Worm (Caenorhabditis elegans) whole organism, L4 larva: ENCODE measurements around the gene fzr-1.

Experiments
- F49E8.2 ChIP-seq: sonication (generic microtip); optimal IDR thresholded peaks from 2 replicates; lab custom pipeline; 2016; ENCODE audit warnings: missing compliant biosample characterization, mild to moderate bottlenecking, missing genetic modification characterization, borderline replicate concordance
- T20F7.1 ChIP-seq: fragments of 200-800 bp; sonication (Bioruptor generic); optimal IDR thresholded peaks from 2 replicates; lab custom pipeline; 2018; ENCODE audit warnings: mild to moderate bottlenecking, missing genetic modification characterization, missing compliant biosample characterization
- Y105C5A.15 ChIP-seq: fragments of 200-800 bp; sonication (Bioruptor generic); IDR thresholded peaks from 2 replicates; pipeline ENCODE4 v1.3.6; 2022; ENCODE audit warnings: missing genetic modification characterization, missing compliant biosample characterization
- aha-1 ChIP-seq: fragments of 150-350 bp; peaks from one replicate; lab custom pipeline; 2014; ENCODE audit warnings: missing biosample characterization, missing genetic modification characterization
- ama-1 ChIP-seq: fragments of 150-350 bp; optimal IDR thresholded peaks from 2 replicates; lab custom pipeline; 2014; ENCODE audit warnings: inconsistent platforms, mixed read lengths
- arid-1 ChIP-seq: fragments of 200-800 bp; sonication (Bioruptor generic); conservative IDR thresholded peaks from 2 replicates; pipeline ENCODE4 v1.3.6; 2022; ENCODE audit warnings: missing genetic modification reagents, missing genetic modification characterization, missing compliant biosample characterization
- cey-2 ChIP-seq: sonication (generic microtip); optimal IDR thresholded peaks from 3 replicates; lab custom pipeline; 2017; ENCODE audit warnings: missing genetic modification characterization, mild to moderate bottlenecking, missing compliant biosample characterization, antibody characterized with exemption, borderline replicate concordance; ENCODE audit not compliant: insufficient read depth
- daf-16 ChIP-seq, 3 experiments: sonication (generic microtip); optimal IDR thresholded peaks; 2 replicates each; lab custom pipeline; 2016 to 2017; ENCODE audit warnings: missing genetic modification characterization in 3 of 3, missing genetic modification reagents in 3 of 3, mild to moderate bottlenecking in 2 of 3, missing compliant biosample characterization in 2 of 3, missing biosample characterization in 1 of 3, moderate library complexity in 1 of 3
- daf-19 ChIP-seq: fragments of 200-800 bp; sonication (Bioruptor generic); conservative IDR thresholded peaks from 2 replicates; pipeline ENCODE4 v1.3.6; 2022; ENCODE audit warnings: missing genetic modification characterization, missing compliant biosample characterization
- daf-8 ChIP-seq: fragments of 200-800 bp; sonication (Bioruptor generic); IDR thresholded peaks from 2 replicates; pipeline ENCODE4 v1.3.6; 2022; ENCODE audit warnings: missing genetic modification characterization, missing compliant biosample characterization
- dmd-6 ChIP-seq: fragments of 200-800 bp; sonication (Bioruptor generic); IDR thresholded peaks from 2 replicates; pipeline ENCODE4 v1.3.6; 2022; ENCODE audit warnings: missing genetic modification reagents, missing genetic modification characterization, missing compliant biosample characterization
- duxl-1 ChIP-seq: sonication (generic microtip); optimal IDR thresholded peaks from 2 replicates; lab custom pipeline; 2016; ENCODE audit warnings: mild to moderate bottlenecking, missing genetic modification characterization, moderate library complexity, missing compliant biosample characterization; ENCODE audit not compliant: poor library complexity
- dve-1 ChIP-seq: sonication (generic microtip); optimal IDR thresholded peaks from 2 replicates; lab custom pipeline; 2017; ENCODE audit warnings: antibody characterized with exemption, mild to moderate bottlenecking, missing genetic modification characterization, missing compliant biosample characterization; ENCODE audit not compliant: insufficient read depth
- gei-8 ChIP-seq: fragments of 200-800 bp; sonication (Bioruptor generic); optimal IDR thresholded peaks from 2 replicates; lab custom pipeline; 2018; ENCODE audit warnings: mild to moderate bottlenecking, missing genetic modification characterization, missing compliant biosample characterization
- hif-1 ChIP-seq, 2 experiments: sonication (generic microtip); optimal IDR thresholded peaks; 2 replicates each; lab custom pipeline; 2016 to 2017; ENCODE audit warnings: missing compliant biosample characterization in 2 of 2, missing genetic modification characterization in 2 of 2, missing genetic modification reagents in 2 of 2, missing genotype in 2 of 2, mild to moderate bottlenecking in 1 of 2
- hlh-30 ChIP-seq: sonication (generic microtip); optimal IDR thresholded peaks from 2 replicates; lab custom pipeline; 2017; ENCODE audit warnings: antibody characterized with exemption, mild to moderate bottlenecking, missing genetic modification characterization, missing compliant biosample characterization; ENCODE audit not compliant: insufficient read depth
- lin-1 ChIP-seq: fragments of 200-800 bp; sonication (Bioruptor generic); IDR thresholded peaks from 2 replicates; pipeline ENCODE4 v1.3.6; 2022; ENCODE audit warnings: missing genetic modification reagents, missing genetic modification characterization, missing compliant biosample characterization
- lin-13 ChIP-seq: fragments of 150-350 bp; optimal IDR thresholded peaks from 2 replicates; lab custom pipeline; 2014; ENCODE audit warnings: missing biosample characterization, missing genetic modification reagents, missing genetic modification characterization
- lin-29 ChIP-seq: fragments of 200-800 bp; sonication (Bioruptor generic); IDR thresholded peaks from 2 replicates; pipeline ENCODE4 v1.3.6; 2022; ENCODE audit warnings: missing genetic modification reagents, missing genetic modification characterization, missing compliant biosample characterization
- lin-38 ChIP-seq: fragments of 200-800 bp; sonication (Bioruptor generic); IDR thresholded peaks from 2 replicates; pipeline ENCODE4 v1.3.6; 2022; ENCODE audit warnings: missing genetic modification reagents, missing genetic modification characterization, missing compliant biosample characterization
- lin-39 ChIP-seq: fragments of 150-350 bp; optimal IDR thresholded peaks from 2 replicates; lab custom pipeline; 2014; ENCODE audit warnings: missing biosample characterization, missing genetic modification reagents, missing genetic modification characterization
- mdl-1 ChIP-seq, 2 experiments: fragments of 150-350 bp in 1 of 2; sonication (generic microtip) in 1 of 2; optimal IDR thresholded peaks; 2 replicates each; lab custom pipeline; 2014 to 2017; ENCODE audit warnings: missing biosample characterization in 2 of 2, missing genetic modification characterization in 2 of 2
- mdt-29 ChIP-seq: fragments of 200-800 bp; sonication (Bioruptor generic); IDR thresholded peaks from 2 replicates; pipeline ENCODE4 v1.3.6; 2022; ENCODE audit warnings: missing genetic modification reagents, missing genetic modification characterization, missing compliant biosample characterization
- mxl-3 ChIP-seq: fragments of 200-800 bp; sonication (Bioruptor generic); optimal IDR thresholded peaks from 2 replicates; lab custom pipeline; 2018; ENCODE audit warnings: mild to moderate bottlenecking, missing genetic modification characterization, missing compliant biosample characterization
- nhr-102 ChIP-seq: sonication (generic microtip); optimal IDR thresholded peaks from 2 replicates; lab custom pipeline; 2016; ENCODE audit warnings: mild to moderate bottlenecking, missing genetic modification characterization, moderate library complexity, missing compliant biosample characterization
- nhr-111 ChIP-seq: fragments of 200-800 bp; sonication (Bioruptor generic); optimal IDR thresholded peaks from 2 replicates; lab custom pipeline; 2018; ENCODE audit warnings: mild to moderate bottlenecking, missing genetic modification characterization, missing compliant biosample characterization
- nhr-28 ChIP-seq: fragments of 150-350 bp; optimal IDR thresholded peaks from 2 replicates; lab custom pipeline; 2014; ENCODE audit warnings: missing biosample characterization, missing genetic modification characterization
- nhr-42 ChIP-seq: fragments of 200-800 bp; sonication (Bioruptor generic); IDR thresholded peaks from 2 replicates; pipeline ENCODE4 v1.3.6; 2022; ENCODE audit warnings: missing genetic modification characterization, missing compliant biosample characterization
- nhr-48 ChIP-seq: sonication (generic microtip); optimal IDR thresholded peaks from 2 replicates; lab custom pipeline; 2016; ENCODE audit warnings: mild to moderate bottlenecking, missing genetic modification characterization, missing compliant biosample characterization
- pha-4 ChIP-seq, 2 experiments: fragments of 150-350 bp in 1 of 2; fragments of 200-800 bp in 1 of 2; sonication (Bioruptor generic) in 1 of 2; IDR thresholded peaks in 1 of 2; optimal IDR thresholded peaks in 1 of 2; 2 replicates each; pipeline versions ENCODE4 v1.3.6 to Lab custom; 2014 to 2022; ENCODE audit warnings: missing genetic modification characterization in 2 of 2, missing genetic modification reagents in 2 of 2, missing biosample characterization in 1 of 2, missing compliant biosample characterization in 1 of 2
- php-3 ChIP-seq: fragments of 200-800 bp; sonication (Bioruptor generic); IDR thresholded peaks from 2 replicates; pipeline ENCODE4 v1.3.6; 2022; ENCODE audit warnings: missing genetic modification reagents, missing genetic modification characterization, missing compliant biosample characterization
- pqm-1 ChIP-seq: sonication (generic microtip); optimal IDR thresholded peaks from 2 replicates; lab custom pipeline; 2017; ENCODE audit warnings: missing biosample characterization, missing genetic modification characterization
- saeg-2 ChIP-seq: fragments of 200-800 bp; sonication (Bioruptor generic); IDR thresholded peaks from 2 replicates; pipeline ENCODE4 v1.3.6; 2022; ENCODE audit warnings: missing genetic modification reagents, missing genetic modification characterization, missing compliant biosample characterization
- snpc-1.2 ChIP-seq: fragments of 200-800 bp; sonication (Bioruptor generic); IDR thresholded peaks from 2 replicates; pipeline ENCODE4 v1.3.6; 2022; ENCODE audit warnings: missing genetic modification reagents, missing genetic modification characterization, missing compliant biosample characterization
- snpc-4 ChIP-seq: fragments of 150-350 bp; optimal IDR thresholded peaks from 2 replicates; lab custom pipeline; 2014; ENCODE audit warnings: missing biosample characterization, missing genetic modification characterization
- unc-130 ChIP-seq: sonication (generic microtip); optimal IDR thresholded peaks from 2 replicates; lab custom pipeline; 2016; ENCODE audit warnings: missing genetic modification reagents, missing genetic modification characterization, missing compliant biosample characterization
- zfp-2 ChIP-seq: sonication (generic microtip); optimal IDR thresholded peaks from 2 replicates; lab custom pipeline; 2016; ENCODE audit warnings: mild to moderate bottlenecking, missing genetic modification characterization, missing compliant biosample characterization
- zfp-3 ChIP-seq: fragments of 200-800 bp; sonication (Bioruptor generic); conservative IDR thresholded peaks from 2 replicates; pipeline ENCODE4 v1.3.6; 2022; ENCODE audit warnings: missing genetic modification reagents, missing genetic modification characterization, missing compliant biosample characterization
- zip-2 ChIP-seq: fragments of 150-350 bp; optimal IDR thresholded peaks from 2 replicates; lab custom pipeline; 2014; ENCODE audit warnings: missing biosample characterization, missing genetic modification characterization
- ztf-7 ChIP-seq: fragments of 150-350 bp; optimal IDR thresholded peaks from 2 replicates; lab custom pipeline; 2014; ENCODE audit warnings: missing biosample characterization, missing genetic modification characterization

Gene fzr-1

ce11 chrII:9601069-9601468 lies 43.2 kb downstream of the fzr-1 start (continued):
- TF ChIP-seq daf-19 (GFP tag; lab: Robert Waterston, UW), result no peak
- peak; percentile 56 for TF ChIP-seq lin-1 (GFP tag; lab: Robert Waterston, UW)

ce11 chrII:9600022-9600722 lies 44.1 kb downstream of the fzr-1 start:
- TF ChIP-seq pha-4 (GFP tag; IDR thresholded peaks at IDR 0.05; lab: Robert Waterston, UW) (no peak), pha-4 (tag; optimal IDR thresholded peaks at IDR 0.05; lab: Kevin White, UChicago) (no peak), daf-16 (GFP tag; optimal IDR thresholded peaks at IDR 0.05; lab: Kevin White, UChicago) (no peak), daf-16 (tag; optimal IDR thresholded peaks at IDR 0.05; lab: Kevin White, UChicago) (peak; percentile 70), mdl-1 (tag; optimal IDR thresholded peaks at IDR 0.05; lab: Kevin White, UChicago) (peak in 1 of 2 experiments; percentile 42), mdt-29 (no peak), nhr-28 (tag; lab: Kevin White, UChicago) (peak; percentile 37), hlh-30 (tag; lab: Kevin White, UChicago) (peak; percentile 26), lin-39 (no peak), saeg-2 (0 out of 2 replicates have a peak, but pooled peaks have one; percentile 19), mxl-3 (GFP tag; lab: Kevin White, UChicago) (peak; percentile 23), nhr-42 (GFP tag; lab: Robert Waterston, UW) (no peak), pqm-1 (tag; lab: Kevin White, UChicago) (peak; percentile 48), php-3 (GFP tag; lab: Robert Waterston, UW) (peak; percentile 13; the same call in 1 of the 2 replicates), zfp-3 (GFP tag; lab: Robert Waterston, UW) (0 out of 2 replicates have a peak, but pooled peaks have one; percentile 1), dmd-6 (GFP tag; lab: Robert Waterston, UW) (peak; percentile 25), dve-1 (tag; lab: Kevin White, UChicago) (peak; percentile 53)

ce11 chrII:9597516-9598047 lies 46.7 kb downstream of the fzr-1 start, which contains the start of gene mrpl-53:
Gene mrpl-53, plus strand, starts transcription at chrII:9597622.
- TF ChIP-seq F49E8.2 (tag; lab: Kevin White, UChicago), result no peak
- TF ChIP-seq arid-1 (GFP tag; lab: Robert Waterston, UW), result 0 out of 2 replicates have a peak, but pooled peaks have one; percentile 7
- no peak for TF ChIP-seq snpc-4
- TF ChIP-seq lin-13 (GFP tag; lab: Kevin White, UChicago), result no peak
- no peak for TF ChIP-seq nhr-48
- TF ChIP-seq daf-8, result no peak
- no peak for TF ChIP-seq lin-29 (GFP tag; lab: Robert Waterston, UW)
- 0 out of 2 replicates have a peak, but pooled peaks have one; percentile 65 for TF ChIP-seq zfp-3 (GFP tag; lab: Robert Waterston, UW)
- no peak for TF ChIP-seq Y105C5A.15
- no peak for TF ChIP-seq nhr-111 (GFP tag; lab: Kevin White, UChicago)
- no peak for TF ChIP-seq unc-130
- TF ChIP-seq hif-1 (tag; optimal IDR thresholded peaks at IDR 0.05; lab: Kevin White, UChicago), result peak in 1 of 2 experiments; percentile 8
- TF ChIP-seq cey-2 (tag; lab: Kevin White, UChicago), result no peak
- TF ChIP-seq gei-8 (GFP tag; lab: Kevin White, UChicago), result no peak
- no peak for TF ChIP-seq ztf-7 (tag; lab: Kevin White, UChicago)
- no peak for TF ChIP-seq T20F7.1 (GFP tag; lab: Kevin White, UChicago)
- TF ChIP-seq mxl-3 (GFP tag; lab: Kevin White, UChicago), result no peak
- no peak for TF ChIP-seq zip-2 (tag; lab: Kevin White, UChicago)
- TF ChIP-seq zfp-2 (tag; lab: Kevin White, UChicago), result no peak
- TF ChIP-seq ama-1 (lab: Kevin White, UChicago), result peak; percentile 6
- TF ChIP-seq duxl-1 (tag; lab: Kevin White, UChicago), result no peak
- TF ChIP-seq lin-38, result no peak
- no peak for TF ChIP-seq nhr-102 (tag; lab: Kevin White, UChicago)
- peak; percentile 1 for TF ChIP-seq dve-1 (tag; lab: Kevin White, UChicago)
- no peak for TF ChIP-seq snpc-1.2
- TF ChIP-seq daf-16 (GFP tag; optimal IDR thresholded peaks at IDR 0.05; lab: Kevin White, UChicago), result peak in 1 of 2 experiments; percentile 8
- TF ChIP-seq daf-16 (tag; optimal IDR thresholded peaks at IDR 0.05; lab: Kevin White, UChicago), result no peak
- TF ChIP-seq aha-1, result peak; percentile 92
- TF ChIP-seq, all 104 proteins: peak for 7
